Fruit fly (Drosophila melanogaster) whole organism, adult: Measurements from ENCODE around the gene Scox.

Experiments
- CG11617 ChIP-seq: fragments of 200-800 bp; sonication (Bioruptor generic); optimal IDR thresholded peaks from 2 replicates; lab custom pipeline; 2017; ENCODE audit warnings: mild to moderate bottlenecking, missing biosample characterization, missing genetic modification reagents, missing genetic modification characterization
- CG12768 ChIP-seq: fragments of 200-800 bp; sonication (Bioruptor generic); optimal IDR thresholded peaks from 2 replicates; lab custom pipeline; 2017; ENCODE audit warnings: missing biosample characterization, missing genetic modification characterization, mild to moderate bottlenecking, moderate library complexity, missing genetic modification reagents
- CG14711 ChIP-seq: fragments of 200-800 bp; sonication (Bioruptor generic); optimal IDR thresholded peaks from 2 replicates; lab custom pipeline; 2018; ENCODE audit warnings: missing biosample characterization, mild to moderate bottlenecking, missing genetic modification characterization, moderate library complexity
- CG1620 ChIP-seq: fragments of 200-800 bp; sonication (Bioruptor generic); optimal IDR thresholded peaks from 2 replicates; lab custom pipeline; 2016; ENCODE audit warnings: missing biosample characterization, missing genetic modification characterization
- CG33017 ChIP-seq: fragments of 200-800 bp; sonication (Bioruptor generic); optimal IDR thresholded peaks from 2 replicates; lab custom pipeline; 2018; ENCODE audit warnings: missing biosample characterization, mild to moderate bottlenecking, missing genetic modification characterization, moderate library complexity
- CG5204 ChIP-seq: fragments of 200-800 bp; sonication (Bioruptor generic); optimal IDR thresholded peaks from 2 replicates; lab custom pipeline; 2016; ENCODE audit warnings: missing biosample characterization, missing genetic modification characterization
- CG7045 ChIP-seq: fragments of 200-800 bp; sonication (Bioruptor generic); optimal IDR thresholded peaks from 2 replicates; lab custom pipeline; 2017; ENCODE audit warnings: missing biosample characterization, mild to moderate bottlenecking, missing genetic modification characterization
- CG7101 ChIP-seq: fragments of 200-800 bp; sonication (Bioruptor generic); optimal IDR thresholded peaks from 2 replicates; lab custom pipeline; 2018; ENCODE audit warnings: missing biosample characterization, mild to moderate bottlenecking, missing genetic modification characterization, moderate library complexity
- Clk ChIP-seq: fragments of 200-800 bp; sonication (Bioruptor generic); optimal IDR thresholded peaks from 2 replicates; lab custom pipeline; 2017; ENCODE audit warnings: missing biosample characterization, missing genetic modification characterization
- Crg-1 ChIP-seq: fragments of 200-800 bp; sonication (Bioruptor generic); optimal IDR thresholded peaks from 2 replicates; lab custom pipeline; 2016; ENCODE audit warnings: missing biosample characterization, missing genetic modification characterization
- Hr96 ChIP-seq: fragments of 200-800 bp; sonication (Bioruptor generic); optimal IDR thresholded peaks from 2 replicates; lab custom pipeline; 2016; ENCODE audit warnings: missing biosample characterization, missing genetic modification characterization
- bab1 ChIP-seq: fragments of 200-800 bp; sonication (Bioruptor generic); optimal IDR thresholded peaks from 3 replicates; lab custom pipeline; 2019; ENCODE audit warnings: missing biosample characterization, mild to moderate bottlenecking, missing genetic modification characterization, moderate library complexity
- cic ChIP-seq: fragments of 200-800 bp; sonication (Bioruptor generic); optimal IDR thresholded peaks from 2 replicates; lab custom pipeline; 2017; ENCODE audit warnings: missing biosample characterization, mild to moderate bottlenecking, missing genetic modification characterization, moderate library complexity
- cnc ChIP-seq, 2 experiments: fragments of >200 bp; optimal IDR thresholded peaks; 2 replicates each; lab custom pipeline; 2017
- kay ChIP-seq: fragments of 200-800 bp; sonication (Bioruptor generic); peaks from one replicate; lab custom pipeline; 2016; ENCODE audit warnings: missing biosample characterization, missing genetic modification characterization, borderline replicate concordance
- ovo ChIP-seq: fragments of 200-800 bp; sonication (Bioruptor generic); optimal IDR thresholded peaks from 2 replicates; lab custom pipeline; 2016; ENCODE audit warnings: missing biosample characterization, missing genetic modification characterization
- pad ChIP-seq: fragments of 200-800 bp; sonication (Bioruptor generic); optimal IDR thresholded peaks from 3 replicates; lab custom pipeline; 2017; ENCODE audit warnings: missing biosample characterization, missing genetic modification characterization, mild to moderate bottlenecking, moderate library complexity, missing genetic modification reagents
- tj ChIP-seq: fragments of 200-800 bp; sonication (Bioruptor generic); optimal IDR thresholded peaks from 3 replicates; lab custom pipeline; 2017; ENCODE audit warnings: missing biosample characterization, mild to moderate bottlenecking, missing genetic modification characterization, moderate library complexity
- toe ChIP-seq: fragments of 200-800 bp; sonication (Bioruptor generic); optimal IDR thresholded peaks from 2 replicates; lab custom pipeline; 2016; ENCODE audit warnings: missing biosample characterization, missing genetic modification characterization

Scox gene

dm6 chr2L:4936325-4936869, 32.3 kb downstream of the Scox start, which contains the start of gene hoe2:
Gene hoe2, minus strand, starts transcription at chr2L:4936450.
- no peak for TF ChIP-seq CG33017 (tag; lab: Kevin White, UChicago)
- TF ChIP-seq CG7045 = peak; percentile 5

dm6 chr2L:4932284-4932683, 36.5 kb downstream of the Scox start, which contains the start of gene hoe1:
Gene hoe1, minus strand, starts transcription at chr2L:4932384.
- TF ChIP-seq pad (no peak), CG12768 (no peak), CG5204 (no peak), Crg-1 (GFP tag; lab: Kevin White, UChicago) (no peak), ovo (no peak), kay (GFP tag; lab: Kevin White, UChicago) (no peak), tj (no peak), CG33017 (tag; lab: Kevin White, UChicago) (no peak), CG14711 (tag; lab: Kevin White, UChicago) (no peak), cnc (optimal IDR thresholded peaks at IDR 0.05; lab: Kevin White, UChicago) (no peak), Hr96 (GFP tag; lab: Kevin White, UChicago) (no peak), CG1620 (GFP tag; lab: Kevin White, UChicago) (no peak), CG7101 (tag; lab: Kevin White, UChicago) (no peak), bab1 (no peak), Clk (GFP tag; lab: Kevin White, UChicago) (no peak), CG11617 (GFP tag; lab: Kevin White, UChicago) (no peak), toe (GFP tag; lab: Kevin White, UChicago) (no peak), cic (GFP tag; lab: Kevin White, UChicago) (no peak)

- TF ChIP-seq CG33017 (tag; lab: Kevin White, UChicago) = peak; percentile 90
- TF ChIP-seq Clk (GFP tag; lab: Kevin White, UChicago) = no peak
- no peak for TF ChIP-seq ovo
- no peak for TF ChIP-seq CG1620 (GFP tag; lab: Kevin White, UChicago)
- peak; percentile 30 for TF ChIP-seq tj
- TF ChIP-seq kay (GFP tag; lab: Kevin White, UChicago) = peak; percentile 36
- no peak for TF ChIP-seq Crg-1 (GFP tag; lab: Kevin White, UChicago)
- TF ChIP-seq CG7045 = peak; percentile 83
- TF ChIP-seq CG14711 (tag; lab: Kevin White, UChicago) = peak; percentile 69
- peak; percentile 20 for TF ChIP-seq CG11617 (GFP tag; lab: Kevin White, UChicago)
- peak; percentile 12 for TF ChIP-seq Hr96 (GFP tag; lab: Kevin White, UChicago)
- TF ChIP-seq toe (GFP tag; lab: Kevin White, UChicago) = peak; percentile 9
- TF ChIP-seq CG5204 = peak; percentile 61
- TF ChIP-seq pad = no peak
- peak; percentile 35 for TF ChIP-seq bab1
- TF ChIP-seq CG12768 = peak; percentile 51
- peak; percentile 67 for TF ChIP-seq CG7101 (tag; lab: Kevin White, UChicago)
Observed at dm6 chr2L:4930541-4930940, 38.2 kb downstream of the Scox start.

dm6 chr2L:4928340-4928739, 40.4 kb downstream of the Scox start:
- TF ChIP-seq cic (GFP tag; lab: Kevin White, UChicago) = no peak
- TF ChIP-seq bab1 = no peak
- TF ChIP-seq ovo = no peak
- TF ChIP-seq kay (GFP tag; lab: Kevin White, UChicago) = no peak
- peak; percentile 30 for TF ChIP-seq CG7045
